Fruit fly (Drosophila melanogaster) S2 (cell line): ENCODE results near the gene scat.

Experiments used
- CG8478 ChIP-seq: fragments of >200 bp; optimal IDR thresholded peaks from 2 replicates; lab custom pipeline; 2018
- CTCF ChIP-seq, 2 experiments: fragments of >200 bp; optimal IDR thresholded peaks; 2 replicates each; lab custom pipeline; 2018

DNA sequence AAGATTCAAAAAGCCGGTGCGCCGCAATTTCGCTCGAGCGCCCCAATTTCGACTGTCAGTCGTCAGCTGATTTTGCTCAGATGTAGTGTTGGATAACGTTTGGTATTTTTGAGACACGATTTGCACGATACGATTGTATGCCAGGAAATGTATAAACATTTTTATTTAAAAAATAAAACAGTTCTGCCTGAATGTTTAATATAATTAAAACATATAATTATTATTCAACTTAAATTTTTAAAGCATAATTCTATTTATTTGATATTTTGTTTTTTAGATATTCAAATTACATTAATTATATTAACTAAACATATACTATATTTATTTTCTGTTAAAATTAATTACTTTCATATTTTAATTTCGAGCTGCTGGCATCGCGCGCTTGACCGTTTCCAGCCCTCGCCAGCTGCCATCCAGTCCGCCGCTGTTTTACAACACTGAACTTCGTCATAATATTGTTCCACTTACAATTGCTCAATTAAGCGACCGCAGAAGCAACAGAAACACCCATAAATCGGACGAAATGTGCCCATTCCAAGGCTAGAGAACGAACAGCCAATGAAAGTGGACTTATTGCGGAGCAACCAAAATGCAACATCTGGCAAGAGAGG is at the start of gene scat, which contains the start of gene FucTB:
- no peak for TF ChIP-seq CTCF (optimal IDR thresholded peaks at IDR 0.05; lab: Kevin White, UChicago)
- no peak for TF ChIP-seq CG8478 (lab: Kevin White, UChicago)
